Fruit fly (Drosophila melanogaster) whole organism, embryonic: ENCODE results near the gene Cys.

Experiments
- Adf1 ChIP-seq: fragments of 200-800 bp; sonication (Bioruptor generic); IDR thresholded peaks from 2 replicates; pipeline ENCODE4 v1.3.6; 2022; ENCODE audit warnings: missing biosample characterization, missing genetic modification characterization
- Aef1 ChIP-seq: fragments of 200-800 bp; sonication (Bioruptor generic); IDR thresholded peaks from 3 replicates; pipeline ENCODE4 v1.3.6; 2022; ENCODE audit warnings: missing biosample characterization, missing genetic modification characterization
- BtbVII ChIP-seq: fragments of 200-800 bp; sonication (Bioruptor generic); optimal IDR thresholded peaks from 3 replicates; lab custom pipeline; 2017; ENCODE audit warnings: missing biosample characterization, mild to moderate bottlenecking, missing genetic modification characterization
- CG10321 ChIP-seq: fragments of 200-800 bp; sonication (Bioruptor generic); IDR thresholded peaks from 2 replicates; pipeline ENCODE4 v1.3.6; 2022; ENCODE audit warnings: missing biosample characterization, missing genetic modification characterization
- CG10431 ChIP-seq: fragments of 200-800 bp; sonication (Bioruptor generic); optimal IDR thresholded peaks from 3 replicates; lab custom pipeline; 2018; ENCODE audit warnings: missing biosample characterization, mild to moderate bottlenecking, missing genetic modification characterization
- CG10462 ChIP-seq: fragments of 200-800 bp; sonication (Bioruptor generic); optimal IDR thresholded peaks from 2 replicates; lab custom pipeline; 2016; ENCODE audit warnings: missing biosample characterization, missing genetic modification characterization
- CG11560 ChIP-seq: fragments of 200-800 bp; sonication (Bioruptor generic); IDR thresholded peaks from 3 replicates; pipeline ENCODE4 v1.3.6; 2022; ENCODE audit warnings: missing biosample characterization, missing genetic modification characterization
- CG12155 ChIP-seq: fragments of 200-800 bp; sonication (Bioruptor generic); optimal IDR thresholded peaks from 3 replicates; lab custom pipeline; 2016; ENCODE audit warnings: missing biosample characterization, missing genetic modification characterization
- CG12219 ChIP-seq: fragments of 200-800 bp; sonication (Bioruptor generic); optimal IDR thresholded peaks from 3 replicates; lab custom pipeline; 2018; ENCODE audit warnings: missing biosample characterization, mild to moderate bottlenecking, missing genetic modification characterization
- CG13296 ChIP-seq: fragments of 200-800 bp; sonication (Bioruptor generic); optimal IDR thresholded peaks from 3 replicates; lab custom pipeline; 2018; ENCODE audit warnings: missing biosample characterization, mild to moderate bottlenecking, missing genetic modification characterization
- CG13424 ChIP-seq: fragments of 200-800 bp; sonication (Bioruptor generic); optimal IDR thresholded peaks from 2 replicates; lab custom pipeline; 2019; ENCODE audit warnings: missing biosample characterization, mild to moderate bottlenecking, missing genetic modification characterization, moderate library complexity
- CG13624 ChIP-seq: fragments of 200-800 bp; sonication (Bioruptor generic); optimal IDR thresholded peaks from 2 replicates; lab custom pipeline; 2016; ENCODE audit warnings: missing biosample characterization, missing genetic modification characterization
- CG14441 ChIP-seq: fragments of 200-800 bp; sonication (Bioruptor generic); IDR thresholded peaks from 2 replicates; pipeline ENCODE4 v1.3.6; 2022; ENCODE audit warnings: missing biosample characterization, missing genetic modification characterization
- CG14965 ChIP-seq: fragments of 200-800 bp; sonication (Bioruptor generic); optimal IDR thresholded peaks from 2 replicates; lab custom pipeline; 2016; ENCODE audit warnings: missing biosample characterization, missing genetic modification characterization, borderline replicate concordance
- CG15073 ChIP-seq: fragments of 200-800 bp; sonication (Bioruptor generic); optimal IDR thresholded peaks from 2 replicates; lab custom pipeline; 2016; ENCODE audit warnings: missing biosample characterization, missing genetic modification characterization
- CG15479 ChIP-seq: fragments of 200-800 bp; sonication (Bioruptor generic); optimal IDR thresholded peaks from 3 replicates; lab custom pipeline; 2019; ENCODE audit warnings: missing biosample characterization, mild to moderate bottlenecking, missing genetic modification characterization, moderate library complexity
- CG1602 ChIP-seq: fragments of 200-800 bp; sonication (Bioruptor generic); optimal IDR thresholded peaks from 3 replicates; lab custom pipeline; 2016; ENCODE audit warnings: missing biosample characterization, missing genetic modification characterization
- CG17328 ChIP-seq: fragments of 200-800 bp; sonication (Bioruptor generic); IDR thresholded peaks from 2 replicates; pipeline ENCODE4 v1.3.6; 2022; ENCODE audit warnings: missing biosample characterization, missing genetic modification characterization
- CG17361 ChIP-seq: fragments of 200-800 bp; sonication (Bioruptor generic); IDR thresholded peaks from 3 replicates; pipeline ENCODE4 v1.3.6; 2022; ENCODE audit warnings: missing biosample characterization, missing genetic modification characterization
- CG17802 ChIP-seq: fragments of 200-800 bp; sonication (Bioruptor generic); optimal IDR thresholded peaks from 2 replicates; lab custom pipeline; 2018; ENCODE audit warnings: missing biosample characterization, mild to moderate bottlenecking, missing genetic modification characterization, moderate library complexity
- CG1832 ChIP-seq: fragments of 200-800 bp; sonication (Bioruptor generic); optimal IDR thresholded peaks from 2 replicates; lab custom pipeline; 2017; ENCODE audit warnings: missing biosample characterization, mild to moderate bottlenecking, missing genetic modification characterization, inconsistent platforms
- CG2199 ChIP-seq: fragments of 200-800 bp; sonication (Bioruptor generic); IDR thresholded peaks from 3 replicates; pipeline ENCODE4 v1.3.6; 2022; ENCODE audit warnings: missing biosample characterization, missing genetic modification characterization
- CG30403 ChIP-seq: fragments of 200-800 bp; sonication (Bioruptor generic); optimal IDR thresholded peaks from 3 replicates; lab custom pipeline; 2016; ENCODE audit warnings: missing biosample characterization, missing genetic modification characterization
- CG31365 ChIP-seq: fragments of 200-800 bp; sonication (Bioruptor generic); optimal IDR thresholded peaks from 2 replicates; lab custom pipeline; 2018; ENCODE audit warnings: missing biosample characterization, mild to moderate bottlenecking, missing genetic modification characterization
- CG4424 ChIP-seq: fragments of 200-800 bp; sonication (Bioruptor generic); optimal IDR thresholded peaks from 3 replicates; lab custom pipeline; 2016; ENCODE audit warnings: missing biosample characterization, missing genetic modification characterization
- CG4707 ChIP-seq: fragments of 200-800 bp; sonication (Bioruptor generic); optimal IDR thresholded peaks from 2 replicates; lab custom pipeline; 2018; ENCODE audit warnings: missing biosample characterization, mild to moderate bottlenecking, missing genetic modification characterization, moderate library complexity
- CG7556 ChIP-seq: fragments of 200-800 bp; sonication (Bioruptor generic); optimal IDR thresholded peaks from 2 replicates; lab custom pipeline; 2017; ENCODE audit warnings: missing biosample characterization, mild to moderate bottlenecking, missing genetic modification characterization
- Deaf1 ChIP-seq: fragments of 200-800 bp; optimal IDR thresholded peaks from 3 replicates; lab custom pipeline; 2019; ENCODE audit warnings: missing biosample characterization, mild to moderate bottlenecking, missing genetic modification characterization, moderate library complexity
- Dip2 ChIP-seq: fragments of 200-800 bp; sonication (Bioruptor generic); IDR thresholded peaks from 2 replicates; pipeline ENCODE4 v1.3.6; 2022; ENCODE audit warnings: missing biosample characterization, missing genetic modification characterization
- Dll ChIP-seq: fragments of 200-800 bp; sonication (Bioruptor generic); IDR thresholded peaks from 4 replicates; pipeline ENCODE4 v1.3.6; 2022; ENCODE audit warnings: missing biosample characterization, missing genetic modification characterization; ENCODE audit not compliant: partially characterized antibody
- Hey ChIP-seq: fragments of 200-800 bp; sonication (Bioruptor generic); optimal IDR thresholded peaks from 3 replicates; lab custom pipeline; 2018; ENCODE audit warnings: missing biosample characterization, mild to moderate bottlenecking, missing genetic modification characterization
- Hmx ChIP-seq: fragments of 200-800 bp; sonication (Bioruptor generic); optimal IDR thresholded peaks from 2 replicates; lab custom pipeline; 2016; ENCODE audit warnings: missing biosample characterization, missing genetic modification characterization
- Sry-δ ChIP-seq: fragments of 200-800 bp; sonication (Bioruptor generic); optimal IDR thresholded peaks from 2 replicates; lab custom pipeline; 2016; ENCODE audit warnings: missing biosample characterization, missing genetic modification characterization
- Stat92E ChIP-seq, 3 experiments: fragments of >200 bp in 2 of 3; fragments of 200-800 bp in 1 of 3; sonication (Bioruptor generic) in 1 of 3; optimal IDR thresholded peaks; 2 replicates each; lab custom pipeline; 2017 to 2019; ENCODE audit warnings: missing biosample characterization in 3 of 3, missing genetic modification characterization in 3 of 3, mild to moderate bottlenecking in 1 of 3, moderate library complexity in 1 of 3
- TFAM ChIP-seq: fragments of 200-800 bp; sonication (Bioruptor generic); optimal IDR thresholded peaks from 2 replicates; lab custom pipeline; 2017; ENCODE audit warnings: missing biosample characterization, missing genetic modification characterization, inconsistent platforms
- dm ChIP-seq: fragments of 200-800 bp; sonication (Bioruptor generic); optimal IDR thresholded peaks from 3 replicates; lab custom pipeline; 2016; ENCODE audit warnings: missing biosample characterization, missing genetic modification characterization
- dysf ChIP-seq: fragments of 200-800 bp; sonication (Bioruptor generic); IDR thresholded peaks from 3 replicates; pipeline ENCODE4 v1.3.6; 2022; ENCODE audit warnings: missing biosample characterization, missing genetic modification characterization
- gce ChIP-seq: fragments of 200-800 bp; sonication (Bioruptor generic); IDR thresholded peaks from 3 replicates; pipeline ENCODE4 v1.3.6; 2022; ENCODE audit warnings: missing biosample characterization, missing genetic modification characterization
- ind ChIP-seq: fragments of 200-800 bp; sonication (Bioruptor generic); optimal IDR thresholded peaks from 3 replicates; lab custom pipeline; 2016; ENCODE audit warnings: missing biosample characterization, missing genetic modification characterization
- kni ChIP-seq: fragments of 200-800 bp; sonication (Bioruptor generic); optimal IDR thresholded peaks from 3 replicates; lab custom pipeline; 2017; ENCODE audit warnings: mild to moderate bottlenecking, missing biosample characterization, missing genetic modification reagents, missing genetic modification characterization
- lab ChIP-seq: fragments of 200-800 bp; sonication (Bioruptor generic); optimal IDR thresholded peaks from 3 replicates; lab custom pipeline; 2017; ENCODE audit warnings: missing biosample characterization, missing genetic modification characterization, mild to moderate bottlenecking, moderate library complexity, missing genetic modification reagents
- lmd ChIP-seq: fragments of 200-800 bp; sonication (Bioruptor generic); IDR thresholded peaks from 2 replicates; pipeline ENCODE4 v1.3.6; 2022; ENCODE audit warnings: missing biosample characterization, missing genetic modification characterization
- pfk ChIP-seq: fragments of 200-800 bp; sonication (Bioruptor generic); optimal IDR thresholded peaks from 2 replicates; lab custom pipeline; 2018; ENCODE audit warnings: missing biosample characterization, mild to moderate bottlenecking, missing genetic modification characterization, moderate library complexity
- pho ChIP-seq: fragments of 200-800 bp; sonication (Bioruptor generic); optimal IDR thresholded peaks from 2 replicates; lab custom pipeline; 2016; ENCODE audit warnings: missing biosample characterization, missing genetic modification characterization
- sima ChIP-seq: fragments of 200-800 bp; sonication (Bioruptor generic); optimal IDR thresholded peaks from 2 replicates; lab custom pipeline; 2016; ENCODE audit warnings: missing biosample characterization, missing genetic modification characterization
- sr ChIP-seq: fragments of 200-800 bp; sonication (Bioruptor generic); IDR thresholded peaks from 3 replicates; pipeline ENCODE4 v1.3.6; 2022; ENCODE audit warnings: missing biosample characterization, missing genetic modification characterization
- tin ChIP-seq: fragments of 200-800 bp; sonication (Bioruptor generic); optimal IDR thresholded peaks from 3 replicates; lab custom pipeline; 2016; ENCODE audit warnings: missing biosample characterization, missing genetic modification characterization
- ttk ChIP-seq: fragments of 200-800 bp; sonication (Bioruptor generic); IDR thresholded peaks from 2 replicates; pipeline ENCODE4 v2.1.2; 2022; ENCODE audit warnings: missing biosample characterization, missing genetic modification characterization
- usp ChIP-seq: fragments of >200 bp; optimal IDR thresholded peaks from 2 replicates; lab custom pipeline; 2017; ENCODE audit warnings: missing biosample characterization, missing genetic modification characterization
- wdn ChIP-seq: fragments of 200-800 bp; sonication (Bioruptor generic); IDR thresholded peaks from 2 replicates; pipeline ENCODE4 v1.3.6; 2022; ENCODE audit warnings: missing biosample characterization, missing genetic modification characterization

The Cys gene

DNA sequence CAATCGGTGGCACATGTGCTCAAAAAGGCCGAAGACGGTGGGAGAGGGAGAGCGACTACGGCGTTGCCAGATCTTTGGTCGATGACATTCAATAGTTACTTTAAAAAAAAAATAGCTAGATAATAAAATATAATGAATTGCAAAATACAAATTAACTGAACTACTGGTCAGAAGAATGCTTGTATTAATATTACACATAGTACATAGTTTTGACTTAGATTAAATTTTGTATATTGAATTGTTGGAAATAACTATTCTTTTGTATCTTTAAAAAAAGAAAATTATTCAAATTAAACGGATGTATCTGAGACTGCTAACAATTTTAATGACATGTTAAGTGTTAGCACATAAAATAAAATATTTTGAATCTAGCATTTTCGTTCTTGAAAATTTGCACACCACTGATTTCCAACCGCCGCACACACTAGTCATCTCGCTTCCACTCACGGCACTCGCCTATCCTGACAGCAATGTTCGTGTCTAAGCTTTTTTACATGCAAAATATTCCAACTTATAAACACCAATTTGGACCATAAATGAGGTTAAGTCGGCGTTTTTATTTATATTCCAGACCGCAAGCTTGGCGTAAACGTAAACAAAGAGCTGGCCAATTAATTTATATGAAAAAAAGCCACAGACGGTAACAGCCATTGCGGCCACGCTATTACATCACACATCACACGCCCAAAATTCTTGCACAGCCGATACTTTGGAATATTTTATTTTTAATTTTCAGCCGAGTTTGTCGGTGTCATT is 5.7 kb upstream of the Cys start (continued):
- TF ChIP-seq Adf1 (0 out of 2 replicates have a peak, but pooled peaks have one; percentile 7), CG2199 (GFP tag; lab: Robert Waterston, UW) (no peak), CG11560 (tag; lab: Robert Waterston, UW) (0 out of 3 replicates have a peak, but pooled peaks have one; percentile 48), sima (GFP tag; lab: Kevin White, UChicago) (no peak), Stat92E (GFP tag; optimal IDR thresholded peaks at IDR 0.05; lab: Kevin White, UChicago) (no peak), CG15479 (GFP tag; lab: Kevin White, UChicago) (no peak), CG13296 (peak; percentile 65), wdn (no peak), CG17361 (GFP tag; lab: Robert Waterston, UW) (peak; percentile 90), gce (no peak), dm (GFP tag; lab: Kevin White, UChicago) (peak; percentile 32), CG12219 (GFP tag; lab: Kevin White, UChicago) (peak; percentile 44), CG31365 (tag; lab: Kevin White, UChicago) (no peak), CG14441 (GFP tag; lab: Robert Waterston, UW) (no peak; the same call in 1 of the 2 replicates), tin (GFP tag; lab: Kevin White, UChicago) (peak; percentile 66), lmd (GFP tag; lab: Robert Waterston, UW) (peak; percentile 76), CG10431 (GFP tag; lab: Kevin White, UChicago) (no peak), CG4424 (peak; percentile 83), ind (GFP tag; lab: Kevin White, UChicago) (peak; percentile 80), dysf (GFP tag; lab: Robert Waterston, UW) (peak; percentile 77), CG10321 (peak; percentile 92), CG13624 (peak; percentile 5), Hey (tag; lab: Kevin White, UChicago) (no peak), CG12155 (GFP tag; lab: Kevin White, UChicago) (peak; percentile 79), sr (GFP tag; lab: Robert Waterston, UW) (no peak), CG1602 (GFP tag; lab: Kevin White, UChicago) (peak; percentile 78), CG30403 (GFP tag; lab: Kevin White, UChicago) (peak; percentile 91), Aef1 (GFP tag; lab: Robert Waterston, UW) (peak; percentile 43; the same call in 1 of the 3 replicates), Hmx (GFP tag; lab: Kevin White, UChicago) (peak; percentile 37), ttk (peak; percentile 63; the same call in 1 of the 2 replicates), BtbVII (peak; percentile 31), CG15073 (GFP tag; lab: Kevin White, UChicago) (no peak), usp (GFP tag; lab: Kevin White, UChicago) (no peak), Sry-δ (peak; percentile 31), lab (GFP tag; lab: Kevin White, UChicago) (peak; percentile 74), CG1832 (GFP tag; lab: Kevin White, UChicago) (peak; percentile 5), CG17802 (tag; lab: Kevin White, UChicago) (no peak), CG4707 (GFP tag; lab: Kevin White, UChicago) (no peak), CG10462 (GFP tag; lab: Kevin White, UChicago) (peak; percentile 60), Dll (GFP tag; lab: Robert Waterston, UW) (no peak), Dip2 (GFP tag; lab: Robert Waterston, UW) (no peak), CG17328 (GFP tag; lab: Robert Waterston, UW) (no peak; the same call in 1 of the 2 replicates), CG14965 (no peak), Deaf1 (peak; percentile 56), CG7556 (GFP tag; lab: Kevin White, UChicago) (peak; percentile 87), TFAM (GFP tag; lab: Kevin White, UChicago) (no peak), kni (GFP tag; lab: Kevin White, UChicago) (peak; percentile 18), pfk (no peak), pho (GFP tag; lab: Kevin White, UChicago) (peak; percentile 76), CG13424 (tag; lab: Kevin White, UChicago) (peak; percentile 85)
